Worm (Caenorhabditis elegans): Measurements from ENCODE around the gene F28B12.6.

DNA sequence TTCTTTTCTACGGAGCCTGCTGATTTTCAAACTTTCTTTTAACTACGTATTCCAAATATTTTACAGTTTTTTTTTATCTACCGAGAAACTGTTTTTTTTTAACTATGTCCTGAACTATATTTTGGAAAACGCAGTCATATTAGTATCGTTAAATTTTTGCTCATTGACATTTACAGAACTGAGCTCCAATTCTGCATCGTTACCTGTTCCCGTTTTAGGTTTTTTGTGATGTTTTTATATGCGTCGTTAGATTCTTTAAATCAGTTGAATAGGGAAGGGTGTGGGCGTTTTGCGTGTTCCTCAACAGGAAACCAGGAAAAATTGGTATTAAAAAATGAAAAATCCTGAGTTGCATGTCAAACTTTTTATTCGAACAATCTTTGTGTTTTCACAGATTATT is 47.9 kb upstream of the F28B12.6 start:
- TF ChIP-seq him-1 (tag; optimal IDR thresholded peaks at IDR 0.05) (no peak), W03F9.2 (tag; optimal IDR thresholded peaks at IDR 0.05) (no peak)
